Fruit fly (Drosophila melanogaster) whole organism, embryonic: ENCODE data around the gene RfC4.

Experiments used
- CG10209 ChIP-seq: fragments of 200-800 bp; sonication (Bioruptor generic); optimal IDR thresholded peaks from 3 replicates; lab custom pipeline; 2017; ENCODE audit warnings: missing biosample characterization, mild to moderate bottlenecking, missing genetic modification characterization, missing genetic modification reagents
- CG10274 ChIP-seq: fragments of 200-800 bp; sonication (Bioruptor generic); optimal IDR thresholded peaks from 3 replicates; lab custom pipeline; 2017; ENCODE audit warnings: missing biosample characterization, mild to moderate bottlenecking, missing genetic modification characterization
- CG12104 ChIP-seq: fragments of 200-800 bp; sonication (Bioruptor generic); optimal IDR thresholded peaks from 3 replicates; lab custom pipeline; 2016; ENCODE audit warnings: missing biosample characterization, missing genetic modification characterization
- CG17385 ChIP-seq: fragments of 200-800 bp; sonication (Bioruptor generic); optimal IDR thresholded peaks from 3 replicates; lab custom pipeline; 2018; ENCODE audit warnings: missing biosample characterization, mild to moderate bottlenecking, missing genetic modification characterization
- CG17802 ChIP-seq: fragments of 200-800 bp; sonication (Bioruptor generic); optimal IDR thresholded peaks from 2 replicates; lab custom pipeline; 2018; ENCODE audit warnings: missing biosample characterization, mild to moderate bottlenecking, missing genetic modification characterization, moderate library complexity
- CG1792 ChIP-seq: fragments of 200-800 bp; sonication (Bioruptor generic); optimal IDR thresholded peaks from 2 replicates; lab custom pipeline; 2016; ENCODE audit warnings: missing biosample characterization, missing genetic modification characterization
- CG1832 ChIP-seq: fragments of 200-800 bp; sonication (Bioruptor generic); optimal IDR thresholded peaks from 2 replicates; lab custom pipeline; 2017; ENCODE audit warnings: missing biosample characterization, mild to moderate bottlenecking, missing genetic modification characterization, inconsistent platforms
- CG2889 ChIP-seq: fragments of 200-800 bp; sonication (Bioruptor generic); IDR thresholded peaks from 3 replicates; pipeline ENCODE4 v1.3.6; 2022; ENCODE audit warnings: missing biosample characterization, missing genetic modification characterization
- CG31365 ChIP-seq: fragments of 200-800 bp; sonication (Bioruptor generic); optimal IDR thresholded peaks from 2 replicates; lab custom pipeline; 2018; ENCODE audit warnings: missing biosample characterization, mild to moderate bottlenecking, missing genetic modification characterization
- CG3838 ChIP-seq: fragments of 200-800 bp; sonication (Bioruptor generic); optimal IDR thresholded peaks from 3 replicates; lab custom pipeline; 2016; ENCODE audit warnings: missing biosample characterization, missing genetic modification characterization
- CG4854 ChIP-seq: fragments of 200-800 bp; sonication (Bioruptor generic); optimal IDR thresholded peaks from 2 replicates; lab custom pipeline; 2016; ENCODE audit warnings: missing biosample characterization, missing genetic modification characterization, inconsistent platforms
- CG6791 ChIP-seq: fragments of 200-800 bp; sonication (Bioruptor generic); IDR thresholded peaks from 3 replicates; pipeline ENCODE4 v1.3.6; 2022; ENCODE audit warnings: missing biosample characterization, missing genetic modification characterization; ENCODE audit not compliant: partially characterized antibody
- CG7372 ChIP-seq: fragments of 200-800 bp; sonication (Bioruptor generic); IDR thresholded peaks from 2 replicates; pipeline ENCODE4 v1.3.6; 2022; ENCODE audit warnings: missing biosample characterization, missing genetic modification characterization
- Deaf1 ChIP-seq: fragments of 200-800 bp; optimal IDR thresholded peaks from 3 replicates; lab custom pipeline; 2019; ENCODE audit warnings: missing biosample characterization, mild to moderate bottlenecking, missing genetic modification characterization, moderate library complexity
- Dref ChIP-seq: fragments of 200-800 bp; sonication (Bioruptor generic); IDR thresholded peaks from 2 replicates; pipeline ENCODE4 v1.3.6; 2022; ENCODE audit warnings: missing biosample characterization, missing genetic modification characterization
- Hr78 ChIP-seq, 2 experiments: fragments of 200-800 bp in 1 of 2; fragments of >200 bp in 1 of 2; sonication (Bioruptor generic) in 1 of 2; optimal IDR thresholded peaks; 2 replicates each; lab custom pipeline; 2017 to 2019; ENCODE audit warnings: missing biosample characterization in 2 of 2, missing genetic modification characterization in 2 of 2, mild to moderate bottlenecking in 1 of 2, moderate library complexity in 1 of 2
- MTF-1 ChIP-seq: fragments of 200-800 bp; sonication (Bioruptor generic); optimal IDR thresholded peaks from 2 replicates; lab custom pipeline; 2018; ENCODE audit warnings: missing biosample characterization, mild to moderate bottlenecking, missing genetic modification characterization, borderline replicate concordance
- Nf-YB ChIP-seq: fragments of 200-800 bp; sonication (Bioruptor generic); optimal IDR thresholded peaks from 3 replicates; lab custom pipeline; 2019; ENCODE audit warnings: missing biosample characterization, mild to moderate bottlenecking, missing genetic modification characterization, moderate library complexity
- Oli ChIP-seq: fragments of 200-800 bp; sonication (Bioruptor generic); optimal IDR thresholded peaks from 2 replicates; lab custom pipeline; 2018; ENCODE audit warnings: missing biosample characterization, mild to moderate bottlenecking, missing genetic modification characterization, moderate library complexity
- Pdp1 ChIP-seq, 2 experiments: fragments of 200-800 bp; sonication (Bioruptor generic); optimal IDR thresholded peaks; 3 replicates each; lab custom pipeline; 2016; ENCODE audit warnings: missing biosample characterization in 2 of 2, missing genetic modification characterization in 2 of 2, mild to moderate bottlenecking in 1 of 2, moderate library complexity in 1 of 2
- Vsx1 ChIP-seq: fragments of 200-800 bp; sonication (Bioruptor generic); optimal IDR thresholded peaks from 2 replicates; lab custom pipeline; 2017; ENCODE audit warnings: missing biosample characterization, mild to moderate bottlenecking, missing genetic modification characterization, missing genetic modification reagents
- br ChIP-seq: fragments of >200 bp; optimal IDR thresholded peaks from 2 replicates; lab custom pipeline; 2017
- chif ChIP-seq, 2 experiments: fragments of 200-800 bp; sonication (Bioruptor generic); optimal IDR thresholded peaks; 3 replicates each; lab custom pipeline; 2016; ENCODE audit warnings: missing biosample characterization in 2 of 2, missing genetic modification characterization in 2 of 2
- corto ChIP-seq: fragments of 200-800 bp; sonication (Bioruptor generic); optimal IDR thresholded peaks from 2 replicates; lab custom pipeline; 2016; ENCODE audit warnings: missing biosample characterization, mild to moderate bottlenecking, missing genetic modification characterization, moderate library complexity
- crp ChIP-seq, 2 experiments: fragments of 200-800 bp; sonication (Bioruptor generic); optimal IDR thresholded peaks; 2 replicates in 1 of 2; 3 replicates in 1 of 2; lab custom pipeline; 2017; ENCODE audit warnings: missing biosample characterization in 2 of 2, missing genetic modification characterization in 2 of 2, mild to moderate bottlenecking in 1 of 2, moderate library complexity in 1 of 2
- ewg ChIP-seq: fragments of 200-800 bp; sonication (Bioruptor generic); optimal IDR thresholded peaks from 3 replicates; lab custom pipeline; 2017; ENCODE audit warnings: mild to moderate bottlenecking, missing biosample characterization, missing genetic modification reagents, missing genetic modification characterization
- ftz-f1 ChIP-seq: fragments of 200-800 bp; sonication (Bioruptor generic); optimal IDR thresholded peaks from 2 replicates; lab custom pipeline; 2016; ENCODE audit warnings: missing biosample characterization, missing genetic modification characterization
- insv ChIP-seq, 2 experiments: fragments of 200-800 bp; sonication (Bioruptor generic); optimal IDR thresholded peaks; 3 replicates each; lab custom pipeline; 2016 to 2018; ENCODE audit warnings: missing biosample characterization in 2 of 2, missing genetic modification characterization in 2 of 2
- inv ChIP-seq: fragments of 200-800 bp; sonication (Bioruptor generic); IDR thresholded peaks from 2 replicates; pipeline ENCODE4 v1.3.6; 2022; ENCODE audit warnings: missing biosample characterization, missing genetic modification characterization; ENCODE audit not compliant: partially characterized antibody
- klu ChIP-seq: fragments of 200-800 bp; sonication (Bioruptor generic); IDR thresholded peaks from 2 replicates; pipeline ENCODE4 v1.3.6; 2022; ENCODE audit warnings: missing biosample characterization, missing genetic modification characterization
- knrl ChIP-seq: fragments of 200-800 bp; sonication (Bioruptor generic); IDR thresholded peaks from 3 replicates; pipeline ENCODE4 v1.3.6; 2022; ENCODE audit warnings: missing biosample characterization, missing genetic modification characterization; ENCODE audit not compliant: partially characterized antibody
- org-1 ChIP-seq: fragments of 200-800 bp; sonication (Bioruptor generic); optimal IDR thresholded peaks from 2 replicates; lab custom pipeline; 2017; ENCODE audit warnings: missing biosample characterization, missing genetic modification characterization
- prd ChIP-seq, 3 experiments: fragments of >200 bp in 2 of 3; fragments of 200-800 bp in 1 of 3; sonication (Bioruptor generic) in 1 of 3; optimal IDR thresholded peaks in 2 of 3; IDR thresholded peaks in 1 of 3; 2 replicates in 2 of 3; 3 replicates in 1 of 3; pipeline versions ENCODE4 v1.3.6 to Lab custom; 2017 to 2022; ENCODE audit warnings: missing biosample characterization in 1 of 3, missing genetic modification characterization in 1 of 3
- psq ChIP-seq: fragments of 200-800 bp; sonication (Bioruptor generic); optimal IDR thresholded peaks from 2 replicates; lab custom pipeline; 2017; ENCODE audit warnings: missing biosample characterization, missing genetic modification characterization
- pzg ChIP-seq: fragments of 200-800 bp; sonication (Bioruptor generic); optimal IDR thresholded peaks from 3 replicates; lab custom pipeline; 2018; ENCODE audit warnings: missing biosample characterization, mild to moderate bottlenecking, missing genetic modification characterization, moderate library complexity
- run ChIP-seq: fragments of 200-800 bp; sonication (Bioruptor generic); optimal IDR thresholded peaks from 3 replicates; lab custom pipeline; 2018; ENCODE audit warnings: missing biosample characterization, mild to moderate bottlenecking, missing genetic modification characterization
- seq ChIP-seq: fragments of 200-800 bp; sonication (Bioruptor generic); IDR thresholded peaks from 2 replicates; pipeline ENCODE4 v1.3.6; 2022; ENCODE audit warnings: missing biosample characterization, missing genetic modification characterization
- shn ChIP-seq: fragments of 200-800 bp; sonication (Bioruptor generic); optimal IDR thresholded peaks from 3 replicates; lab custom pipeline; 2016; ENCODE audit warnings: missing biosample characterization, missing genetic modification characterization
- sna ChIP-seq: fragments of 200-800 bp; sonication (Bioruptor generic); IDR thresholded peaks from 2 replicates; pipeline ENCODE4 v1.3.6; 2022; ENCODE audit warnings: missing biosample characterization, missing genetic modification characterization; ENCODE audit not compliant: partially characterized antibody

RfC4 gene

dm6 chr3L:4088694-4089190 lies 47.1 kb downstream of the RfC4 start, which contains the start of gene Gad1 (continued):
- TF ChIP-seq inv (GFP tag; lab: Robert Waterston, UW): no peak
- no peak for TF ChIP-seq corto (GFP tag; lab: Kevin White, UChicago)
- no peak for TF ChIP-seq prd (optimal IDR thresholded peaks at IDR 0.05; lab: Kevin White, UChicago)
- TF ChIP-seq prd (GFP tag; IDR thresholded peaks at IDR 0.05; lab: Robert Waterston, UW): no peak
- no peak for TF ChIP-seq CG2889
- peak in 1 of 2 experiments; percentile 31 for TF ChIP-seq Pdp1 (GFP tag; optimal IDR thresholded peaks at IDR 0.05; lab: Kevin White, UChicago)
- TF ChIP-seq pzg: no peak
- peak; percentile 56 for TF ChIP-seq CG1832 (GFP tag; lab: Kevin White, UChicago)
- TF ChIP-seq insv (GFP tag; optimal IDR thresholded peaks at IDR 0.05; lab: Kevin White, UChicago): no peak
- TF ChIP-seq CG3838 (GFP tag; lab: Kevin White, UChicago): no peak
- no peak for TF ChIP-seq CG1792 (GFP tag; lab: Kevin White, UChicago)
- TF ChIP-seq Hr78 (GFP tag; optimal IDR thresholded peaks at IDR 0.05; lab: Kevin White, UChicago): no peak
- no peak for TF ChIP-seq org-1 (GFP tag; lab: Kevin White, UChicago)
- no peak for TF ChIP-seq Dref (GFP tag; lab: Robert Waterston, UW)
- TF ChIP-seq CG31365 (tag; lab: Kevin White, UChicago): no peak
- no peak for TF ChIP-seq CG4854
- TF ChIP-seq CG17385 (GFP tag; lab: Kevin White, UChicago): no peak
- TF ChIP-seq CG10274 (GFP tag; lab: Kevin White, UChicago): no peak
- TF ChIP-seq Nf-YB (GFP tag; lab: Kevin White, UChicago): peak; percentile 94
- no peak for TF ChIP-seq CG6791 (GFP tag; lab: Robert Waterston, UW)
- no peak for TF ChIP-seq Vsx1 (GFP tag; lab: Kevin White, UChicago)
- TF ChIP-seq chif (GFP tag; optimal IDR thresholded peaks at IDR 0.05; lab: Kevin White, UChicago): no peak
- no peak for TF ChIP-seq Deaf1 (tag; lab: Kevin White, UChicago)
- TF ChIP-seq seq: peak; percentile 74; the same call in 1 of the 2 replicates
- peak; percentile 93 for TF ChIP-seq ewg (GFP tag; lab: Kevin White, UChicago)
- TF ChIP-seq shn (GFP tag; lab: Kevin White, UChicago): no peak
- TF ChIP-seq CG10209: no peak

- TF ChIP-seq run (tag; lab: Kevin White, UChicago) (no peak), sna (GFP tag; lab: Robert Waterston, UW) (no peak), CG17802 (tag; lab: Kevin White, UChicago) (no peak), br (lab: Kevin White, UChicago) (no peak), Nf-YB (GFP tag; lab: Kevin White, UChicago) (no peak), psq (GFP tag; lab: Kevin White, UChicago) (no peak), CG12104 (GFP tag; lab: Kevin White, UChicago) (no peak), MTF-1 (no peak), klu (GFP tag; lab: Robert Waterston, UW) (no peak), knrl (GFP tag; lab: Robert Waterston, UW) (no peak), ftz-f1 (GFP tag; lab: Kevin White, UChicago) (no peak), crp (GFP tag; optimal IDR thresholded peaks at IDR 0.05; lab: Kevin White, UChicago) (no peak), Oli (tag; lab: Kevin White, UChicago) (no peak), CG7372 (no peak)
Observed at dm6 chr3L:4087281-4087680, 48.6 kb downstream of the RfC4 start, which contains the start of gene CG14989. TSS of gene CG14989 (plus strand) at chr3L:4087581.
